Fruit fly (Drosophila melanogaster) Kc167 (cell line): ENCODE measurements around the gene TwdlR.

ENCODE experiments used
- Myc ChIP-seq: fragments of >200 bp; optimal IDR thresholded peaks from 2 replicates; lab custom pipeline; 2017; ENCODE audit warnings: missing external identifiers
- Sin3A ChIP-seq: fragments of >200 bp; optimal IDR thresholded peaks from 2 replicates; lab custom pipeline; 2018; ENCODE audit warnings: missing external identifiers
- h ChIP-seq: fragments of >200 bp; optimal IDR thresholded peaks from 3 replicates; lab custom pipeline; 2018; ENCODE audit warnings: missing external identifiers
- psq ChIP-seq: fragments of >200 bp; optimal IDR thresholded peaks from 2 replicates; lab custom pipeline; 2017; ENCODE audit warnings: missing external identifiers
- ttk ChIP-seq: sonication (Bioruptor generic); optimal IDR thresholded peaks from 2 replicates; lab custom pipeline; 2017; ENCODE audit warnings: missing external identifiers

DNA sequence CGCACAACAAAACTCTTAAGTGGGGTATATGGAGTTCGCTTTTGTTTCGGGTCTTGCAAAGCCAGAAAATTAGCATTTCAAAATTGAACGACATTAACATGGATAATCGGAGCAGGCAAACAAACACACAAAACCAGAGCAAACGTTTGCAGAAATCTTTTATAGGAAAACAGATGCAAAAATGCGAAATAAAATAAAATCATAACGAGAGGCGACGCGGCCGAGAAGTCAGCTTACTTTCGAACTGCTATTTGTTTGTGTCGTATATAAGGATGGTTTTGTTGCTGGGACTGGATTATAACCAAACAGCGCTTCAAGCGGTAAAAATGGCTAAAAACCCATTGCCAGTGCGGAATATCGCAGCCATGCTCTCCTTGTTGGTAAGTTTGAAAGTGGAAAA, 1.7 kb downstream of the TwdlR start, which contains the start of gene TwdlS:
- TF ChIP-seq ttk (lab: Kevin White, UChicago) (no peak), h (lab: Kevin White, UChicago) (no peak), psq (lab: Kevin White, UChicago) (no peak), Sin3A (no peak), Myc (no peak)
